Fruit fly (Drosophila melanogaster): ENCODE data around the gene CG8500.

Gene CG8500

dm6 chr3R:9767620-9768592 lies 16.5 kb upstream of the CG8500 start, which contains the start of gene Naa80 (continued):
- TF ChIP-seq inv (GFP tag; IDR thresholded peaks at IDR 0.05; ENCODE audit: partially characterized antibody) = peak; percentile 28; the same call in 1 of the 2 replicates
- no peak for TF ChIP-seq ap (GFP tag; IDR thresholded peaks at IDR 0.05)
- no peak; the same call in 2 of the 3 replicates for TF ChIP-seq CG14050 (GFP tag; IDR thresholded peaks at IDR 0.05)
- peak; percentile 71 for TF ChIP-seq nom (GFP tag; optimal IDR thresholded peaks at IDR 0.05)
- TF ChIP-seq sob (GFP tag; IDR thresholded peaks at IDR 0.05) = peak; percentile 86
- TF ChIP-seq wdn (GFP tag; IDR thresholded peaks at IDR 0.05) = no peak
- no peak for TF ChIP-seq yki (optimal IDR thresholded peaks at IDR 0.05)
- TF ChIP-seq Dip3 (GFP tag; optimal IDR thresholded peaks at IDR 0.05) = peak; percentile 83
- TF ChIP-seq maf-S (GFP tag; optimal IDR thresholded peaks at IDR 0.05) = peak; percentile 84
- peak; percentile 84 for TF ChIP-seq B-H2 (GFP tag; optimal IDR thresholded peaks at IDR 0.05)
- TF ChIP-seq CG11456 (GFP tag; IDR thresholded peaks at IDR 0.05) = peak; percentile 80
- TF ChIP-seq CrebB (tag; optimal IDR thresholded peaks at IDR 0.05) = no peak
- TF ChIP-seq CG1647 (GFP tag; optimal IDR thresholded peaks at IDR 0.05) = peak; percentile 73
- TF ChIP-seq CG3281 (GFP tag; optimal IDR thresholded peaks at IDR 0.05) = peak; percentile 51
- TF ChIP-seq CG34376 (GFP tag; optimal IDR thresholded peaks at IDR 0.05) = peak; percentile 50
- TF ChIP-seq CG9876 (GFP tag; optimal IDR thresholded peaks at IDR 0.05) = peak; percentile 76
- TF ChIP-seq CG17186 (GFP tag; optimal IDR thresholded peaks at IDR 0.05) = peak; percentile 64
- TF ChIP-seq trem (tag; optimal IDR thresholded peaks at IDR 0.05) = peak; percentile 88
- TF ChIP-seq NFAT (GFP tag; IDR thresholded peaks at IDR 0.05) = peak; percentile 87
- no peak for TF ChIP-seq CG10462 (GFP tag; optimal IDR thresholded peaks at IDR 0.05)
- TF ChIP-seq CG34422 (GFP tag; IDR thresholded peaks at IDR 0.05) = peak; percentile 80
- peak; percentile 38 for TF ChIP-seq gfzf (GFP tag; optimal IDR thresholded peaks at IDR 0.05)
- TF ChIP-seq sisA (GFP tag; IDR thresholded peaks at IDR 0.05) = peak; percentile 60
- TF ChIP-seq CG13775 (GFP tag; optimal IDR thresholded peaks at IDR 0.05) = peak; percentile 9
- no peak for TF ChIP-seq Doc2 (GFP tag; IDR thresholded peaks at IDR 0.05)
- no peak for TF ChIP-seq hbn (GFP tag; IDR thresholded peaks at IDR 0.05; ENCODE audit: partially characterized antibody)
- TF ChIP-seq Hr51 (GFP tag; optimal IDR thresholded peaks at IDR 0.05) = peak in 1 of 2 experiments; percentile 85
- TF ChIP-seq HLH54F (GFP tag; optimal IDR thresholded peaks at IDR 0.05) = peak; percentile 83
- peak; percentile 71 for TF ChIP-seq tin (GFP tag; optimal IDR thresholded peaks at IDR 0.05)
- peak; percentile 62 for TF ChIP-seq Fer1 (GFP tag; optimal IDR thresholded peaks at IDR 0.05)
- TF ChIP-seq Stat92E (GFP tag; optimal IDR thresholded peaks at IDR 0.05) = peak in 1 of 3 experiments; percentile 24
- TF ChIP-seq CG12219 (GFP tag; optimal IDR thresholded peaks at IDR 0.05) = no peak
- peak; percentile 54 for TF ChIP-seq CG13287 (GFP tag; IDR thresholded peaks at IDR 0.05; ENCODE audit: partially characterized antibody)
- peak; percentile 90 for TF ChIP-seq gro (GFP tag; optimal IDR thresholded peaks at IDR 0.05)
- peak; percentile 20 for TF ChIP-seq MTF-1 (GFP tag; optimal IDR thresholded peaks at IDR 0.05; ENCODE audit: borderline replicate concordance)
- no peak for TF ChIP-seq pan (optimal IDR thresholded peaks at IDR 0.05)
- peak in 1 of 2 experiments; percentile 54 for TF ChIP-seq pan (GFP tag; optimal IDR thresholded peaks at IDR 0.05 in 1 of 2, IDR thresholded peaks at IDR 0.05 in 1 of 2)
- TF ChIP-seq CG16813 (GFP tag; IDR thresholded peaks at IDR 0.05; ENCODE audit: partially characterized antibody) = peak; percentile 46; the same call in 1 of the 3 replicates
- no peak for TF ChIP-seq Atf-2 (GFP tag; optimal IDR thresholded peaks at IDR 0.05)
- TF ChIP-seq Eip74EF (GFP tag; optimal IDR thresholded peaks at IDR 0.05) = no peak
- peak in 1 of 2 experiments; percentile 32 for TF ChIP-seq tll (GFP tag; optimal IDR thresholded peaks at IDR 0.05)
- peak; percentile 57 for TF ChIP-seq Max (GFP tag; optimal IDR thresholded peaks at IDR 0.05)
- peak; percentile 41; the same call in 1 of the 2 replicates for TF ChIP-seq onecut (GFP tag; IDR thresholded peaks at IDR 0.05)
- peak; percentile 22 for TF ChIP-seq CG15601 (tag; optimal IDR thresholded peaks at IDR 0.05)
- TF ChIP-seq CG15514 (GFP tag; optimal IDR thresholded peaks at IDR 0.05) = peak; percentile 83
- peak; percentile 59 for TF ChIP-seq eyg (GFP tag; optimal IDR thresholded peaks at IDR 0.05)
- peak; percentile 76 for TF ChIP-seq caup (GFP tag; optimal IDR thresholded peaks at IDR 0.05; ENCODE audit: severe bottlenecking)

All from whole organism, embryonic.